Worm (Caenorhabditis elegans) whole organism, L2 larva: ENCODE results near the gene D1044.1.

Experiments used
- ama-1 ChIP-seq: fragments of 150-350 bp; optimal IDR thresholded peaks from 2 replicates; lab custom pipeline; 2018; ENCODE audit warnings: inconsistent platforms
- ceh-16 ChIP-seq: fragments of 150-350 bp; optimal IDR thresholded peaks from 2 replicates; lab custom pipeline; 2014; ENCODE audit warnings: missing biosample characterization, missing genetic modification characterization
- ceh-82 ChIP-seq: fragments of 150-350 bp; optimal IDR thresholded peaks from 2 replicates; lab custom pipeline; 2014; ENCODE audit warnings: missing biosample characterization, missing genetic modification characterization
- fos-1 ChIP-seq: fragments of 150-350 bp; optimal IDR thresholded peaks from 2 replicates; lab custom pipeline; 2014; ENCODE audit warnings: missing biosample characterization, missing genetic modification characterization
- mab-5 ChIP-seq: fragments of 150-350 bp; optimal IDR thresholded peaks from 2 replicates; lab custom pipeline; 2014; ENCODE audit warnings: missing biosample characterization, missing genetic modification characterization
- mbf-1 ChIP-seq: sonication (generic microtip); optimal IDR thresholded peaks from 2 replicates; lab custom pipeline; 2017; ENCODE audit warnings: missing biosample characterization, missing genetic modification characterization
- nhr-12 ChIP-seq: fragments of 150-350 bp; optimal IDR thresholded peaks from 2 replicates; lab custom pipeline; 2014; ENCODE audit warnings: missing biosample characterization, missing genetic modification characterization
- nhr-237 ChIP-seq: fragments of 150-350 bp; optimal IDR thresholded peaks from 2 replicates; lab custom pipeline; 2014; ENCODE audit warnings: missing biosample characterization, missing genetic modification characterization
- sem-4 ChIP-seq: fragments of 150-350 bp; optimal IDR thresholded peaks from 2 replicates; lab custom pipeline; 2014; ENCODE audit warnings: missing biosample characterization, missing genetic modification reagents, missing genetic modification characterization
- sma-9 ChIP-seq, 2 experiments: fragments of 150-350 bp in 1 of 2; sonication (generic microtip) in 1 of 2; optimal IDR thresholded peaks; 2 replicates each; lab custom pipeline; 2014 to 2016; ENCODE audit warnings: missing genetic modification characterization in 2 of 2, mild to moderate bottlenecking in 1 of 2, missing biosample characterization in 1 of 2, missing compliant biosample characterization in 1 of 2, missing genetic modification reagents in 1 of 2, moderate library complexity in 1 of 2
- snpc-4 ChIP-seq: fragments of 150-350 bp; optimal IDR thresholded peaks from 2 replicates; lab custom pipeline; 2014; ENCODE audit warnings: missing biosample characterization, missing genetic modification characterization
- unc-39 ChIP-seq: fragments of 150-350 bp; optimal IDR thresholded peaks from 2 replicates; lab custom pipeline; 2014; ENCODE audit warnings: missing biosample characterization, missing genetic modification characterization
- ztf-1 ChIP-seq: fragments of 200-800 bp; sonication (Bioruptor generic); conservative IDR thresholded peaks from 2 replicates; pipeline ENCODE4 v1.3.6; 2022; ENCODE audit warnings: missing genetic modification characterization, missing compliant biosample characterization
- ztf-11 ChIP-seq: sonication (generic microtip); optimal IDR thresholded peaks from 2 replicates; lab custom pipeline; 2017; ENCODE audit warnings: missing biosample characterization, missing genetic modification characterization

- TF ChIP-seq nhr-12 (tag; lab: Kevin White, UChicago) (no peak), ztf-1 (GFP tag; lab: Robert Waterston, UW) (no peak), ama-1 (lab: Kevin White, UChicago) (no peak), sma-9 (GFP tag; optimal IDR thresholded peaks at IDR 0.05; lab: Kevin White, UChicago) (no peak), sma-9 (tag; optimal IDR thresholded peaks at IDR 0.05; lab: Kevin White, UChicago) (no peak), ceh-16 (tag; lab: Kevin White, UChicago) (no peak), snpc-4 (no peak), unc-39 (tag; lab: Kevin White, UChicago) (no peak), ztf-11 (tag; lab: Kevin White, UChicago) (no peak), fos-1 (tag; lab: Kevin White, UChicago) (no peak), mab-5 (tag; lab: Kevin White, UChicago) (no peak), mbf-1 (no peak), ceh-82 (tag; lab: Kevin White, UChicago) (no peak), nhr-237 (tag; lab: Kevin White, UChicago) (no peak), sem-4 (tag; lab: Kevin White, UChicago) (no peak)
These were observed 26.7 kb upstream of the D1044.1 start, which contains the start of gene nekl-4 for ce11 chrIII:5517423-5517822.
